Worm (Caenorhabditis elegans) whole organism, L4 larva: Measurements from ENCODE around the gene npr-36.
A peak's percentile ranks its signal among the peaks of the same experiment; 100 is the strongest.

Experiments used
- arid-1 ChIP-seq: fragments of 200-800 bp; sonication (Bioruptor generic); conservative IDR thresholded peaks from 2 replicates; pipeline ENCODE4 v1.3.6; 2022; ENCODE audit warnings: missing genetic modification reagents, missing genetic modification characterization, missing compliant biosample characterization
- ceh-82 ChIP-seq: sonication (generic microtip); optimal IDR thresholded peaks from 2 replicates; lab custom pipeline; 2017; ENCODE audit warnings: missing biosample characterization, missing genetic modification characterization
- nhr-111 ChIP-seq: fragments of 200-800 bp; sonication (Bioruptor generic); optimal IDR thresholded peaks from 2 replicates; lab custom pipeline; 2018; ENCODE audit warnings: mild to moderate bottlenecking, missing genetic modification characterization, missing compliant biosample characterization
- nhr-237 ChIP-seq: sonication (generic microtip); optimal IDR thresholded peaks from 2 replicates; lab custom pipeline; 2017; ENCODE audit warnings: missing biosample characterization, missing genetic modification characterization
- nhr-76 ChIP-seq: fragments of 150-350 bp; optimal IDR thresholded peaks from 2 replicates; lab custom pipeline; 2014; ENCODE audit warnings: missing biosample characterization, missing genetic modification characterization
- unc-62 ChIP-seq, 3 experiments: fragments of 150-350 bp in 1 of 3; sonication (generic microtip); optimal IDR thresholded peaks in 2 of 3; peaks in 1 of 3; 1 replicate in 1 of 3; 2 replicates in 2 of 3; lab custom pipeline; 2014 to 2017; ENCODE audit warnings: missing biosample characterization in 3 of 3, missing genetic modification characterization in 3 of 3, missing genetic modification reagents in 3 of 3, missing genotype in 1 of 3

DNA sequence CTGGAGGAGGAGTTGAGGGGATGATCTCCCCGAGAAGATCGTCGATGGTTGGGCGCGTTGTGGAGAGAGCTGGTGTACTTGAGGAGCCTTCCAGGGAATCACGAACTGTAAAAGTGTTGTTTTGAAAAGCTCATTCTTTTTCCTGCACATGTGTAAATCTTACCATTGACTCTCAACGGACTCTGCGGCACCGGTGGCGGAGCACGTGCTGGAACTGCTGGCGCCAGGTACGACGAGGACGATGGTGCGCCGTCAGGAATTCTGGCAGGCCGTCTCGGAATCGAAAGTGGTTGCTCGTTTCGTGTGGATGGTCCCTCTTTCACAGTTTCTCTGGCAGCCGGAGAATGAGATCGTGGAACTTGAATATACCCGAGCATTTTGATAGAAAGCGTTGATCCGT lies 24.8 kb downstream of the npr-36 start:
- TF ChIP-seq ceh-82 (tag; lab: Kevin White, UChicago): no peak
- TF ChIP-seq arid-1: no peak
- no peak for TF ChIP-seq nhr-237 (tag; lab: Kevin White, UChicago)
- TF ChIP-seq nhr-111 (GFP tag; lab: Kevin White, UChicago): no peak
- no peak for TF ChIP-seq nhr-76 (tag; lab: Kevin White, UChicago)
- TF ChIP-seq unc-62 (GFP tag; optimal IDR thresholded peaks at IDR 0.05 in 1 of 2; lab: Kevin White, UChicago): peak in 1 of 2 experiments; percentile 17
- TF ChIP-seq unc-62 (tag; optimal IDR thresholded peaks at IDR 0.05; lab: Kevin White, UChicago): no peak
